Worm (Caenorhabditis elegans) whole organism, L3 larva: ENCODE results near the gene str-175.

Experiments
- ama-1 ChIP-seq: fragments of 150-350 bp; optimal IDR thresholded peaks from 2 replicates; lab custom pipeline; 2018
- pha-4 ChIP-seq: fragments of 150-350 bp; optimal IDR thresholded peaks from 2 replicates; lab custom pipeline; 2014; ENCODE audit warnings: missing biosample characterization, missing genetic modification reagents, missing genetic modification characterization

ce11 chrIV:4909039-4909438 lies 38.6 kb upstream of the str-175 start, which contains the start of gene str-159:
- TF ChIP-seq pha-4 (tag; lab: Kevin White, UChicago), result no peak
- TF ChIP-seq ama-1 (lab: Kevin White, UChicago), result no peak
